Fruit fly (Drosophila melanogaster) whole organism, embryonic: ENCODE data around the gene CG13928.

Experiments used
- CG10209 ChIP-seq: fragments of 200-800 bp; sonication (Bioruptor generic); optimal IDR thresholded peaks from 3 replicates; lab custom pipeline; 2017; ENCODE audit warnings: missing biosample characterization, mild to moderate bottlenecking, missing genetic modification characterization, missing genetic modification reagents
- CG12219 ChIP-seq: fragments of 200-800 bp; sonication (Bioruptor generic); optimal IDR thresholded peaks from 3 replicates; lab custom pipeline; 2018; ENCODE audit warnings: missing biosample characterization, mild to moderate bottlenecking, missing genetic modification characterization
- CG13287 ChIP-seq: fragments of 200-800 bp; sonication (Bioruptor generic); IDR thresholded peaks from 2 replicates; pipeline ENCODE4 v1.3.6; 2022; ENCODE audit warnings: missing biosample characterization, missing genetic modification characterization; ENCODE audit not compliant: partially characterized antibody
- CG14441 ChIP-seq: fragments of 200-800 bp; sonication (Bioruptor generic); IDR thresholded peaks from 2 replicates; pipeline ENCODE4 v1.3.6; 2022; ENCODE audit warnings: missing biosample characterization, missing genetic modification characterization
- CG17385 ChIP-seq: fragments of 200-800 bp; sonication (Bioruptor generic); optimal IDR thresholded peaks from 3 replicates; lab custom pipeline; 2018; ENCODE audit warnings: missing biosample characterization, mild to moderate bottlenecking, missing genetic modification characterization
- CG18262 ChIP-seq: fragments of 200-800 bp; optimal IDR thresholded peaks from 3 replicates; lab custom pipeline; 2019; ENCODE audit warnings: missing biosample characterization, mild to moderate bottlenecking, missing genetic modification characterization, moderate library complexity
- CG2116 ChIP-seq: fragments of 200-800 bp; sonication (Bioruptor generic); optimal IDR thresholded peaks from 3 replicates; lab custom pipeline; 2018; ENCODE audit warnings: missing biosample characterization, mild to moderate bottlenecking, missing genetic modification characterization
- CG30403 ChIP-seq: fragments of 200-800 bp; sonication (Bioruptor generic); optimal IDR thresholded peaks from 3 replicates; lab custom pipeline; 2016; ENCODE audit warnings: missing biosample characterization, missing genetic modification characterization
- CG31365 ChIP-seq: fragments of 200-800 bp; sonication (Bioruptor generic); optimal IDR thresholded peaks from 2 replicates; lab custom pipeline; 2018; ENCODE audit warnings: missing biosample characterization, mild to moderate bottlenecking, missing genetic modification characterization
- CG32767 ChIP-seq: fragments of 200-800 bp; sonication (Bioruptor generic); IDR thresholded peaks from 2 replicates; pipeline ENCODE4 v1.3.6; 2022; ENCODE audit warnings: missing biosample characterization, missing genetic modification characterization
- CG3281 ChIP-seq: fragments of 200-800 bp; sonication (Bioruptor generic); optimal IDR thresholded peaks from 3 replicates; lab custom pipeline; 2017; ENCODE audit warnings: missing biosample characterization, mild to moderate bottlenecking, missing genetic modification characterization
- CG34224 ChIP-seq: fragments of 200-800 bp; sonication (Bioruptor generic); IDR thresholded peaks from 3 replicates; pipeline ENCODE4 v1.3.6; 2022; ENCODE audit warnings: missing biosample characterization, missing genetic modification characterization; ENCODE audit not compliant: partially characterized antibody
- CG34422 ChIP-seq: fragments of 200-800 bp; sonication (Bioruptor generic); IDR thresholded peaks from 3 replicates; pipeline ENCODE4 v1.3.6; 2022; ENCODE audit warnings: missing biosample characterization, missing genetic modification characterization
- CG3726 ChIP-seq: fragments of 200-800 bp; sonication (Bioruptor generic); IDR thresholded peaks from 3 replicates; pipeline ENCODE4, ENCODE4 v1.3.6; 2022; ENCODE audit warnings: missing biosample characterization, missing genetic modification characterization
- CG4404 ChIP-seq: fragments of 200-800 bp; sonication (Bioruptor generic); IDR thresholded peaks from 2 replicates; pipeline ENCODE4 v1.3.6; 2022; ENCODE audit warnings: missing biosample characterization, missing genetic modification characterization
- CG6813 ChIP-seq: fragments of 200-800 bp; sonication (Bioruptor generic); optimal IDR thresholded peaks from 2 replicates; lab custom pipeline; 2017; ENCODE audit warnings: missing biosample characterization, missing genetic modification characterization, mild to moderate bottlenecking, moderate library complexity, missing genetic modification reagents
- CG8944 ChIP-seq: fragments of 200-800 bp; sonication (Bioruptor generic); optimal IDR thresholded peaks from 3 replicates; lab custom pipeline; 2016; ENCODE audit warnings: missing biosample characterization, missing genetic modification characterization
- CG9817 ChIP-seq: fragments of 200-800 bp; sonication (Bioruptor generic); optimal IDR thresholded peaks from 2 replicates; lab custom pipeline; 2018; ENCODE audit warnings: missing biosample characterization, mild to moderate bottlenecking, missing genetic modification characterization, moderate library complexity
- D19A ChIP-seq: fragments of 200-800 bp; optimal IDR thresholded peaks from 3 replicates; lab custom pipeline; 2019; ENCODE audit warnings: missing biosample characterization, mild to moderate bottlenecking, missing genetic modification characterization, moderate library complexity
- Dbx ChIP-seq: fragments of 200-800 bp; sonication (Bioruptor generic); IDR thresholded peaks from 3 replicates; pipeline ENCODE4 v1.3.6; 2022; ENCODE audit warnings: missing biosample characterization, missing genetic modification characterization
- Eip74EF ChIP-seq, 2 experiments: fragments of 200-800 bp in 1 of 2; fragments of >200 bp in 1 of 2; sonication (Bioruptor generic) in 1 of 2; optimal IDR thresholded peaks; 2 replicates each; lab custom pipeline; 2017 to 2019; ENCODE audit warnings: missing biosample characterization in 2 of 2, missing genetic modification characterization in 2 of 2, mild to moderate bottlenecking in 1 of 2, moderate library complexity in 1 of 2
- Fer2 ChIP-seq: fragments of 200-800 bp; sonication (Bioruptor generic); optimal IDR thresholded peaks from 2 replicates; lab custom pipeline; 2018; ENCODE audit warnings: missing biosample characterization, mild to moderate bottlenecking, missing genetic modification characterization, moderate library complexity
- Lim3 ChIP-seq: fragments of 200-800 bp; sonication (Bioruptor generic); IDR thresholded peaks from 2 replicates; pipeline ENCODE4 v1.3.6; 2022; ENCODE audit warnings: missing biosample characterization, missing genetic modification characterization
- Lpt ChIP-seq: fragments of >200 bp; optimal IDR thresholded peaks from 2 replicates; lab custom pipeline; 2018; ENCODE audit warnings: missing biosample characterization, missing genetic modification characterization
- MTF-1 ChIP-seq: fragments of 200-800 bp; sonication (Bioruptor generic); optimal IDR thresholded peaks from 2 replicates; lab custom pipeline; 2018; ENCODE audit warnings: missing biosample characterization, mild to moderate bottlenecking, missing genetic modification characterization, borderline replicate concordance
- Mrtf ChIP-seq: fragments of 200-800 bp; sonication (Bioruptor generic); IDR thresholded peaks from 3 replicates; pipeline ENCODE4 v1.3.6; 2022; ENCODE audit warnings: missing biosample characterization, missing genetic modification characterization
- Opbp ChIP-seq: fragments of 200-800 bp; sonication (Bioruptor generic); IDR thresholded peaks from 3 replicates; pipeline ENCODE4 v1.3.6; 2022; ENCODE audit warnings: missing biosample characterization, missing genetic modification characterization; ENCODE audit not compliant: partially characterized antibody
- PHDP ChIP-seq: fragments of 200-800 bp; sonication (Bioruptor generic); optimal IDR thresholded peaks from 3 replicates; lab custom pipeline; 2018; ENCODE audit warnings: missing biosample characterization, mild to moderate bottlenecking, missing genetic modification characterization, moderate library complexity
- Scr ChIP-seq: fragments of 200-800 bp; sonication (Bioruptor generic); IDR thresholded peaks from 2 replicates; pipeline ENCODE4 v1.3.6; 2022; ENCODE audit warnings: missing biosample characterization, missing genetic modification characterization; ENCODE audit not compliant: partially characterized antibody
- Ssrp ChIP-seq: fragments of 200-800 bp; sonication (Bioruptor generic); optimal IDR thresholded peaks from 2 replicates; lab custom pipeline; 2018; ENCODE audit warnings: missing biosample characterization, mild to moderate bottlenecking, missing genetic modification characterization, moderate library complexity
- al ChIP-seq: fragments of 200-800 bp; sonication (Bioruptor generic); IDR thresholded peaks from 2 replicates; pipeline ENCODE4 v1.3.6; 2022; ENCODE audit warnings: missing biosample characterization, missing genetic modification characterization
- bbx ChIP-seq: fragments of 200-800 bp; sonication (Bioruptor generic); IDR thresholded peaks from 2 replicates; pipeline ENCODE4 v1.3.6; 2022; ENCODE audit warnings: missing biosample characterization, missing genetic modification characterization; ENCODE audit not compliant: partially characterized antibody
- bcd ChIP-seq: fragments of 200-800 bp; sonication (Bioruptor generic); optimal IDR thresholded peaks from 2 replicates; lab custom pipeline; 2017; ENCODE audit warnings: missing biosample characterization, mild to moderate bottlenecking, missing genetic modification characterization
- chm ChIP-seq: fragments of 200-800 bp; sonication (Bioruptor generic); IDR thresholded peaks from 2 replicates; pipeline ENCODE4 v1.3.6; 2022; ENCODE audit warnings: missing biosample characterization, missing genetic modification characterization
- croc ChIP-seq: fragments of 200-800 bp; sonication (Bioruptor generic); conservative IDR thresholded peaks from 3 replicates; pipeline ENCODE4 v1.3.6; 2022; ENCODE audit warnings: missing biosample characterization, missing genetic modification characterization
- crol ChIP-seq: fragments of 200-800 bp; sonication (Bioruptor generic); IDR thresholded peaks from 2 replicates; pipeline ENCODE4 v1.3.6; 2022; ENCODE audit warnings: missing biosample characterization, missing genetic modification characterization
- emc ChIP-seq: fragments of 200-800 bp; sonication (Bioruptor generic); optimal IDR thresholded peaks from 2 replicates; lab custom pipeline; 2016; ENCODE audit warnings: missing biosample characterization, missing genetic modification characterization
- ems ChIP-seq: fragments of 200-800 bp; sonication (Bioruptor generic); optimal IDR thresholded peaks from 3 replicates; lab custom pipeline; 2016; ENCODE audit warnings: missing biosample characterization, missing genetic modification characterization
- gce ChIP-seq: fragments of 200-800 bp; sonication (Bioruptor generic); IDR thresholded peaks from 3 replicates; pipeline ENCODE4 v1.3.6; 2022; ENCODE audit warnings: missing biosample characterization, missing genetic modification characterization
- gcm ChIP-seq: fragments of 200-800 bp; sonication (Bioruptor generic); optimal IDR thresholded peaks from 2 replicates; lab custom pipeline; 2019; ENCODE audit warnings: missing biosample characterization, mild to moderate bottlenecking, missing genetic modification characterization, moderate library complexity
- gsb-n ChIP-seq: fragments of 200-800 bp; sonication (Bioruptor generic); optimal IDR thresholded peaks from 3 replicates; lab custom pipeline; 2018; ENCODE audit warnings: missing biosample characterization, mild to moderate bottlenecking, missing genetic modification characterization
- knrl ChIP-seq: fragments of 200-800 bp; sonication (Bioruptor generic); IDR thresholded peaks from 3 replicates; pipeline ENCODE4 v1.3.6; 2022; ENCODE audit warnings: missing biosample characterization, missing genetic modification characterization; ENCODE audit not compliant: partially characterized antibody
- maf-S ChIP-seq: fragments of 200-800 bp; sonication (Bioruptor generic); optimal IDR thresholded peaks from 2 replicates; lab custom pipeline; 2016; ENCODE audit warnings: missing biosample characterization, missing genetic modification characterization
- nerfin-1 ChIP-seq: fragments of 200-800 bp; sonication (Bioruptor generic); optimal IDR thresholded peaks from 3 replicates; lab custom pipeline; 2019; ENCODE audit warnings: missing biosample characterization, mild to moderate bottlenecking, missing genetic modification characterization, moderate library complexity
- tio ChIP-seq: fragments of 200-800 bp; sonication (Bioruptor generic); optimal IDR thresholded peaks from 2 replicates; lab custom pipeline; 2017; ENCODE audit warnings: missing biosample characterization, missing genetic modification characterization, inconsistent platforms
- trem ChIP-seq: fragments of 200-800 bp; optimal IDR thresholded peaks from 3 replicates; lab custom pipeline; 2019; ENCODE audit warnings: missing biosample characterization, mild to moderate bottlenecking, missing genetic modification characterization, moderate library complexity
- tup ChIP-seq: fragments of 200-800 bp; sonication (Bioruptor generic); optimal IDR thresholded peaks from 2 replicates; lab custom pipeline; 2016; ENCODE audit warnings: missing biosample characterization, mild to moderate bottlenecking, missing genetic modification characterization, moderate library complexity
- tx ChIP-seq: fragments of 200-800 bp; sonication (Bioruptor generic); optimal IDR thresholded peaks from 2 replicates; lab custom pipeline; 2016; ENCODE audit warnings: missing biosample characterization, missing genetic modification characterization
- usp ChIP-seq: fragments of >200 bp; optimal IDR thresholded peaks from 2 replicates; lab custom pipeline; 2017; ENCODE audit warnings: missing biosample characterization, missing genetic modification characterization
- vnd ChIP-seq: fragments of 200-800 bp; sonication (Bioruptor generic); IDR thresholded peaks from 3 replicates; pipeline ENCODE4 v1.3.6; 2022; ENCODE audit warnings: missing biosample characterization, missing genetic modification characterization; ENCODE audit not compliant: partially characterized antibody

Gene CG13928

DNA sequence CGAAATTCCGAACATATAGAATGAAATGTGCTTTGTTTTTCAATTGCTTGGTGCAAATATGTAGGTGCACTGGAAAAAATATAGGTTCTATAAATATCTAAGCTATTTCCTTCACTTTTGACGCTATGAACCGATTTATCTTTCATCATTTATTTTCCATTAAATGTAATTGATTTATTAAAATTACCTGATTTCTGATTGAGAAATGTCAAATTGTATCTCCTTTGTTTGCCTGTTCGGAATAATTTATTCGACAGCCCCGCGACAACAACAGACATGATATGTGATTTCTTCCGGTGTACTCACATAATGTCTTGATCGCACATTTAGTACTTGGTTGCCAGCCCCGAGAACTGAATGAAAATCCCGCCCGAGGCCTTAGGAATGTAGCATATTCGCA lies 18.6 kb downstream of the CG13928 start (continued):
- TF ChIP-seq Eip74EF (GFP tag; optimal IDR thresholded peaks at IDR 0.05; lab: Kevin White, UChicago) = no peak
- no peak for TF ChIP-seq CG31365
- TF ChIP-seq vnd (GFP tag; lab: Robert Waterston, UW) = no peak
- no peak for TF ChIP-seq trem
- TF ChIP-seq CG14441 (GFP tag; lab: Robert Waterston, UW) = peak; percentile 56; the same call in 1 of the 2 replicates
- TF ChIP-seq Fer2 = no peak
- no peak for TF ChIP-seq CG8944 (GFP tag; lab: Kevin White, UChicago)
- TF ChIP-seq CG10209 (GFP tag; lab: Kevin White, UChicago) = peak; percentile 34
- no peak for TF ChIP-seq CG2116 (GFP tag; lab: Kevin White, UChicago)
- no peak for TF ChIP-seq nerfin-1 (tag; lab: Kevin White, UChicago)
- TF ChIP-seq D19A = no peak
- TF ChIP-seq Scr (GFP tag; lab: Robert Waterston, UW) = no peak
- peak; percentile 62 for TF ChIP-seq CG3281 (GFP tag; lab: Kevin White, UChicago)
- TF ChIP-seq CG9817 = no peak
- 0 out of 3 replicates have a peak, but pooled peaks have one; percentile 31 for TF ChIP-seq CG34422 (GFP tag; lab: Robert Waterston, UW)
- no peak for TF ChIP-seq ems (GFP tag; lab: Kevin White, UChicago)
- TF ChIP-seq gsb-n (tag; lab: Kevin White, UChicago) = no peak
- TF ChIP-seq CG32767 (GFP tag; lab: Robert Waterston, UW) = no peak
- TF ChIP-seq Opbp (GFP tag; lab: Robert Waterston, UW) = no peak
- TF ChIP-seq bbx = no peak
- no peak for TF ChIP-seq Mrtf (GFP tag; lab: Robert Waterston, UW)
- TF ChIP-seq CG17385 (GFP tag; lab: Kevin White, UChicago) = peak; percentile 9
- no peak for TF ChIP-seq emc (GFP tag; lab: Kevin White, UChicago)
- TF ChIP-seq CG4404 (GFP tag; lab: Robert Waterston, UW) = no peak
- no peak for TF ChIP-seq CG13287 (GFP tag; lab: Robert Waterston, UW)
- peak; percentile 67 for TF ChIP-seq al (GFP tag; lab: Robert Waterston, UW)
- no peak for TF ChIP-seq CG3726 (GFP tag; lab: Robert Waterston, UW)
- TF ChIP-seq Dbx (GFP tag; lab: Robert Waterston, UW) = peak; percentile 79
- no peak for TF ChIP-seq Lpt (GFP tag; lab: Kevin White, UChicago)
- no peak for TF ChIP-seq gcm (GFP tag; lab: Kevin White, UChicago)
- no peak for TF ChIP-seq Ssrp (tag; lab: Kevin White, UChicago)
- TF ChIP-seq CG18262 (tag; lab: Kevin White, UChicago) = no peak
- TF ChIP-seq CG6813 (GFP tag; lab: Kevin White, UChicago) = no peak
- peak; percentile 27 for TF ChIP-seq bcd (GFP tag; lab: Kevin White, UChicago)
- no peak for TF ChIP-seq knrl (GFP tag; lab: Robert Waterston, UW)
- TF ChIP-seq PHDP (tag; lab: Kevin White, UChicago) = peak; percentile 48
- TF ChIP-seq gce = no peak
- peak; percentile 50 for TF ChIP-seq CG30403
- no peak for TF ChIP-seq tx (GFP tag; lab: Kevin White, UChicago)
- TF ChIP-seq maf-S (GFP tag; lab: Kevin White, UChicago) = no peak
- no peak for TF ChIP-seq CG34224
- TF ChIP-seq usp (GFP tag; lab: Kevin White, UChicago) = no peak
- no peak for TF ChIP-seq croc
- TF ChIP-seq crol (GFP tag; lab: Robert Waterston, UW) = no peak
- TF ChIP-seq tup = no peak
- no peak for TF ChIP-seq Lim3 (GFP tag; lab: Robert Waterston, UW)
- TF ChIP-seq CG12219 (GFP tag; lab: Kevin White, UChicago) = no peak
- no peak for TF ChIP-seq tio (GFP tag; lab: Kevin White, UChicago)
- TF ChIP-seq chm = no peak
- no peak for TF ChIP-seq MTF-1
